Fruit fly (Drosophila melanogaster): ENCODE results near the gene CG15014.

The CG15014 gene

DNA sequence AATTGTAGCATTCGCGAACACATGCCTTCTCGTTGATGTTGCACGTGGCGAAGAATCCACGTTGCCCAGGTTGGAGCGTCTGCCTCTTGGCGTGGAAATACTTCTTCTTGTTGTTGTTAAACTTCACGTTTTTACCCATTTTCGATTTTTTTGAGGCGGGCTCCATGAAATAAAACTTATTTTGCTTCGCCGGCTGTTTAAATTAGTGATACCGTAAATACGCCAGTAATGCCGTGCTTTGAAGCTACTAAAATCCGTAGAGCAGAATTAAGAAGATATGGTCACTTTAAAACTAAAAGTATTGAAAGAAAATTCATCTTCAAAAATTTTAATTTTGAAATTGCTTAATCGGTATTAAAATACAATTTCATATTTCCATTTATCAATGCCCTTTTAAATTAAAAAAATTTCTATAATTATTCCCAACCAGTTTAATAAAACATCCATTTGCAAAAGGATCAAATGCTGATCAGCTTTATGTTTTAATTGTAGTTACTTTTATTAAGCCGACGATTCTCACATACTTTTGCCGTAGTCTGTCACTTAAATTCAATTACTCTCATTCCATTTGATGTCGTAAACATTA lies at the start of gene CG15014:
CG15014 (minus strand) TSS at position 228 of the 586 bp plus-strand sequence.
- no peak for TF ChIP-seq noc (tag; optimal IDR thresholded peaks at IDR 0.05)

DNA sequence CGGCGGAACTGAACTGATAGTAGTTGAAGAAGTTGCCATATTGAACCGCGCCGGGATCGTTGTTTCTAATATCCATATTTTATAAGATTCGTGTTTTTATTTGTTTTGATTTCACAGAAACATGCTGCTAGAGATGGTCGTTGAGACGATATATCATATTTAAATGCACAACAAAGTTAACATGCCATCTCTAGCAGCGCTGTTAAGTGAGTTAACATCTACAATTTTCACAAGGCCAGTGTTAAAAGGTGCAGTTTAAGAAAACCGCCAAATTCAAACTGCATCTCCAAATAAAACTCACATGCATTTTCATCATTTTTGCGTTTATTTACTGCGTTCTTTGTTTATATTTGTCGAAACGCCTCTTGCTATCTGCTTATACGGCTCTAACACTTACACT lies 45.3 kb upstream of the CG15014 start, which contains the start of gene CG11342:
CG11342 (minus strand) TSS at position 120 of the 400 bp plus-strand sequence.
- TF ChIP-seq noc (tag; optimal IDR thresholded peaks at IDR 0.05) = no peak

DNA sequence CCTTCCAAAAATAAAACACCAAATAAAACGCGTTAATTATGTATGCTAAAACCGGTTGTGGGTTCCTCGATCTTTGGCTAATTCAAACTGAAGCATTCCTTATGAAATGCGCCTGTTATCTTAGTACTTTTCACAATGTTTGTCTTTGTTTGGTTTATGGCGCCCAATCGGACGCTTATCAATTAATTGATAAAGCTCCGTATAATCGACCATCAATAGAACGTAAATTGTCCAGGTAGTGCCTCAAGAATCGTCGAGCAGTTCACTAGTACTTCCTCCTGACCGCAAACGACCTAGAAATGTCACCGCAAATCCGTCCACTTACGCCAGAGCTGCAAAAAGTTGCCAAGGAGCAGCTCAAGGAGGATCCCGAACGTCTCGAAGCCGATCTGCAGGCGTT lies 43.1 kb upstream of the CG15014 start, which contains the start of gene CG33514:
CG33514 (plus strand) TSS at position 238 of the 400 bp plus-strand sequence.
- TF ChIP-seq noc (tag; optimal IDR thresholded peaks at IDR 0.05) = no peak

DNA sequence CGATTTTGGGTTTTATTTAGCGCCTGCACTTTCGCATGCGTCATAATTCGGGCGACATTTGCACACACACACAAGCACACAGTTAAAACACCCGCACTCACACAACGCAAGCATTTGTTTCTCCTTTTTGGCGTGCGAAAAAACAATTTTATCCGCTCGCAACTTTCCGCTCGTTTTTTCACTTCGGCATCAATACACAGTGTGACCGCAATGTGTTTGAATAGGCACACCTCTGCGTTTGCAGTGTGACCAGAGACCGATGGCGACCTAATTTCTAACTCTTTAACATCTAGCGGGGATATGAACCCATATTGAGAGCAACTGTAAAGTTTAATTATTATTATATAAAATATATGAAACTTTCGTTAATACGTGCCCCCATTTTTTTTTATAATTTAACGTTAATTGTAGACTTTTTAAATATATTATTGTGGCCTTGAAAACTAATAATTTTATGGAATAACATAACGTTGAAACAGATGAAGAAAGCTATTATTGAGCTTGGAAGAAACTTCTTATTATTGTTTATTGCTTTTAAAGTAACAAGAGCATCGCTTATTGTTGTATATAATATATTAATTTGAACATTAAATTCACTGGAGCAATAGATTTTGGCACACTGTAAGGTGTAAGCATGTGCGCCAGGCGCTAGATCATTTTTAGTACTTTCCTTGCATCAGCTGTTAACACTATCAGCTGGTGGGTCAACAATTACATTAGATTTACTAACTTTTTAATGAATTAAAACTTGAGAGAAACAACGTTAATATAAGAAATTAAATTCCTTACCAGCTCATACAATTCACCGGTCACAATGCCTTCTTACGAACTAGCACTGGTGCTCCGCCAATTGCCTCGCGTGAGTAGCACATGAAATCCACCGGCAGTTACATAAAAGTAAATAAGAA lies 42.1 kb upstream of the CG15014 start, which contains the start of the genes Cip4 and mRpS6:
Cip4 (minus strand) TSS at position 216 of the 908 bp plus-strand sequence.
mRpS6 (plus strand) TSS at position 664 of the 908 bp plus-strand sequence.
- TF ChIP-seq noc (tag; optimal IDR thresholded peaks at IDR 0.05) = no peak

DNA sequence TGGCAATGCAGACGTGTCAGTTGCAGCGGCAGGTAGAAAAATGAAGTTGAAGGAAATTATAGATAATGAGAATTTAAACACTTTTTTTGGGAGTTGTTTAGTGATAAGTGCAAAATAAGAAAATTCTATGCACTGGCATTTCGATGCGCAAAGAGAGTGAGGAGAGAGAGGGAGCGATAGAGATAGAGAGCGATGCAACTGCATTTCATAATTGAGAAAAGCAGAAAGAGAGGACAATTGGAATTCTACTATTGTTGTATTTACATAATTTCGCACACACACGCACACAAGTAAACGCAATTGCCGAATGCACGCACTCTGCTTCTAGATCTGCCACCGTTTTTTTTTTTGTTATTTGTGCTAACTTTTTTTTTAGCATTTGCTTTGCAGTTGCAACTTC lies 41.4 kb upstream of the CG15014 start:
- no peak for TF ChIP-seq noc (tag; optimal IDR thresholded peaks at IDR 0.05)

DNA sequence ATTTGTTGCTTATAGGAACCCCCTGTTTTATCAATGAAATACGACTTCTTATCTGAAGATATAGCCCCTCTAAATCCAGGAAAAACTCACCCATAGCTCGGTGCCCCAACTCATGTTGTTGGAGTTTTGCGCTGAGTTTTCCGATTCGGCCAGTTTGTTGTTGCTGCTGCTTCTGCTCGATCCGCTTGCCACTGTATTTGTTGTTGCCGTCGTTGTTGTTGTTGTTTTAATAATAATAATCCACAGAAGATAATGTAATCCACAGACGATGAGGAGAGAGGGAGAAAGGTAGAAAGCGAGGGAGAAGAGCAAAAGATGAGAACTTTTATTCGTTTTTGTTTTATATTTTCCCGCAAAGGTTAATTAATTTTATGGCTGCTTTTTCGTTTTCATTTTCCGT lies 40.9 kb upstream of the CG15014 start:
- no peak for TF ChIP-seq noc (tag; optimal IDR thresholded peaks at IDR 0.05)

DNA sequence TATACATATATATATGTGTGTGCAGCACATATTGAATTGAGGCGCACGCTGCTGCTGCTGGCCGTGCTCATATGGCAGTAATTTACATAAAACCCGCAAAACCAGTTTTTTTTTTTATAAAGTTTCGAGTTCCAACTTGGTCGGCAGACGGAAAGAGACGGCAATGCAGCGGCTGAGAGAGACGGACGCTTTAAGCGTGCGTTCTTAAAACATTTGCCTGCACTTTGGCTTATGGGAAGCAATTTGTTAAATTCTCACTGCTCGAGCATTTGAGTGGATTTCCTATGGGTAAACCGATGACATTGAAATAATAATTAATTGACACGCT lies 38.3 kb upstream of the CG15014 start:
- no peak for TF ChIP-seq noc (tag; optimal IDR thresholded peaks at IDR 0.05)

DNA sequence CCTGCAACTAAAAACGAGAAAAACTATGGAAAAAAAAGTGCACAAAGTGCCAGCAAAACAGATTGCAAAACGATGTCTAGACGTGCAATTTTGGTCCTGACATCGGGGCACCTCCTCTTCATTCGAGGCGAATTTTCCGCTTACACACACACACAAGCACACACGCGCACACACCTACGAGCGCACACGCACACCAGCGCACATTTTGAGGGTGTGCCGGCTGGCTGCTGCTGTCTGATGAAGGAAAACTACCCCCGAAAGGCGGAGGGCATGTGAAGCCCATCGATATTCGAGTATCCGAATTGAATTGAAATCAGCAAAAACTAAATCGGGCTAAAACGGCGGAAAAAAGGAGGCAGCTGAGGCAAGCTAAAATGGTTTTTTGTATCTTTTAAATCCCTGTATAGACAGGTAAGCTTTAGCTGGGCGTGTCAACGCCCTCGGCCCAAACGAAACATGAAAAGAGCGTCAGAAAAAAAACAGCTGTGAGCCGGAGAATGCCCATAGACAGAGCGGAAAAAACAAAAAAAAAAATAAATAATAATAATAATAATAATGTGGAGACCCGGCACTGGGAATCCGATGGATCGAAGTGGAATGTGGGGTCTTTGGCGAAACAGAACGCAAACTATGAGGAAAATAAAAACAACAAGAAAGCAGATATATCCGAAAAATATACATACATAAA lies 37.8 kb upstream of the CG15014 start:
- TF ChIP-seq noc (tag; optimal IDR thresholded peaks at IDR 0.05) = no peak

DNA sequence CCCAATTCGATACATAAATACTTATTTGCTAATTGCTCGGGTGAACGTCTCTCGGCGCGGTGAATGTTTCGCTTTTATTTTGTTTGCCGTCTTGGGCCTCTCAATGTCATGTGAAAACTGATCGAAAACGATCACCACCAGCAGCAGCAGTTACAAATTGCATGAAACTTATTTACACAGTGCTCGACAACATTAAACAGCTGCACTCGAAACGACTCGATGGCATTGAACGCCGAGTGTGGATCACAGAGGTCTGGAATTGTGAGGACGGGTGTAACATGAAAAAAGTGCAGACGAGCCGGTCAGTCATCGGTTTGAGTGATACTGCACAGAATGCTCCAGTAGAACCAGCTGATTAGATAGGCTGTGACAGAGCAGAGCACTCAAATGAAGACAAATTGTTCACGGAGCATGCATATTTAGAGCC lies 35.7 kb upstream of the CG15014 start:
- TF ChIP-seq noc (tag; optimal IDR thresholded peaks at IDR 0.05) = no peak

DNA sequence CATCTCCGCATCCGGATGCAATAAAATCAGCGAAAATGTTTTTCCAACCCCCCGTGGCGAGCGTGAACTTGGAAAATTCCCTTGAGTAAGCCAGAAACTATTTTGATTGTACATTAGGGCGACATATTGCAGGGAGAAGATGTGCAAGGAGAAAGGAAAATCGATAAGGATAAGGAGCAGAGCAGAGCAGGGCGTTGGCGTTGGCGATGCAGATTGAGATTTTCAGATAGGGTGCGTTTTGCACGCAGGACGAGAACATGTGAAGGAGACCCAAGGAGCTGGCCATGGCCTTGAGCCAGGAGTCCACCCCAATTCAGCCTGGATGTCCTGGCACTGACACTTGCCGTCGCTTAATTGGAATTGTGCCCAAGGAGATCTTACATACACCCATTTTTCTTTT lies 34.9 kb upstream of the CG15014 start:
- no peak for TF ChIP-seq noc (tag; optimal IDR thresholded peaks at IDR 0.05)

DNA sequence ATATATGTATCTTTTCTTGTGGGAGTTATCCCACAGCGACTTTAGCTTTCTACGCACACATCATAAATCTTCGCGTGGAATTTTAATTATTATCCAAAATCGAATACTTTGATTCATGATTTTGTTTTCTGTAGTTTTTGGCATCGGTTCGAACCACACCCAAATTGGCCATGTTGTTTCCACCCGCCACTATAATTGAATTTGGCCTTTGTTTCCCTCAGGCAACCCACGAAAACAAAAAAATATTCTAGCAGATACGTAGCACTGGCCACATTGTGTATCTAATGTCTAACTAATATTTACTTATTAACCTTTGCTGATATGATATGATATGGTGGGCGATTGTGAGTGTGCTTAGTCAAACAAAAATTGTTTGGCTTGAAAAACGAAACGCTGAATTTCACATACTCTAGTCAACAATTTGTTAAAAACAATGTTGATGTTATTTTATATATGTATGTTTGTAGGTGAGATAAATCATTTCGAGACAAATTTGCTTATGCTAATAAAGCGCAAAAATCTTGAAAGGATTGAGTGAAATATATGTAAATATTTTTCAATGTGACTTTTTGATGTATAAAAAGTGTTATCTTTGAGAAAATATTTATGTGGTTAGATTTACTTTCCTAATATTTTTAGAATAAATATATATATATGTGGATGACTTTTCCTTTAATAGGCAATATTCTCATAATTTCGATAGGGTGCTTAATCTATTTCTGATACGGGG lies 33.0 kb upstream of the CG15014 start:
- TF ChIP-seq noc (tag; optimal IDR thresholded peaks at IDR 0.05) = peak; percentile 64

DNA sequence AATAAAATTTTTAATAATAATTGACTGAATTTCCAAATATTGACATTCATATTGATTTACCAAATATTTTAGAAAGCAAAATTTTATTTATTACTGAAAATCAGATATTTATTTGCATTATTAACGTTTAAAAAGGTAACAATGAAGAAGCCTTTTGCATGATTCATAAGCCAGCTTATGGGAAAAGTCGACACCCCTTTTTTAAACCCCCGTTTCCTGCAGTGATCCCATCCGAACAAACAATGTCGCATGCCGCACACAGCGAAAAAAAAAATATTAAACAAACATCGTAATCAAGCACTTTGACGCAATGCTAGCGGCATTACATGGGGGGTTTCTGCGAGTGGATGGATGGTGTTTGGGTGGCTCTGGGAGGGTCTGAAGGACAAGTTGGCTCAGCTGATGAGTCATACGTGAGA lies 31.6 kb upstream of the CG15014 start:
- TF ChIP-seq noc (tag; optimal IDR thresholded peaks at IDR 0.05) = no peak

DNA sequence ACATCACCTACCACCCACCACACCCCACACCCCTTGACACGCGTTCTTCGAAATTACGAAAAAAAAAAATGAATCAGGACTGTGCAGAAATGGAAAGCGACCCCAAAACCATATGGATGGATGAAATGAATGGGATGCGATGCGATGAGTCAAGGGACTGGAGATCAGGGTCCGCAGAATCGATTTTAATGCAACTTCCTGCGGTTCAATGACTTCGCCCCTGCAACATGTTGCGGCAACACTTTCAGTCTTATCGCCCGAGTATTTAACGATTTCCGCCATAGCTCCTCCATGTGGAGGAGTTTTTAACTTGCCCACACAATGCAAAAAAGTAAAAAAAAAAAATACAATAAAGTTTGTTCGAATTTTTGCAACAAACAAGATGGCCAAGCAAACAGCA lies 30.6 kb upstream of the CG15014 start:
- no peak for TF ChIP-seq noc (tag; optimal IDR thresholded peaks at IDR 0.05)

DNA sequence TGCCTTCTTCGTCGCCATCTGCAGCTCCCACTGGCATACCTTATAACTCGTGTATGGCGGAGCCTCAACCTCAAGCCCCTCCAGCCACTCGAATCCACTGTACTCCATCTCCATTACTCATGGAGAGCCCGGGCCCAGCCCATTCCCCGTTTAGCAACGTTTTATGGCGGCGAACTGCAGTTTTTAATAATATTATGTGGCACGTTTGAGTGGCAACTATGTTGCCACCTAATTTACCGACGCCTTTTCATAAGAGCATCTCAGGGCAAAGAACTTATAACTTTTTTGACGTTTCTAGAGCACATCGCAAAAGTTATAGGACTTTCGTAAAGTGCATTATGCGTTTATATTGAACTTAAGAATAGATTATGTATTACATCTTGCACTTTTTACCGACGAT lies 29.9 kb upstream of the CG15014 start:
- no peak for TF ChIP-seq noc (tag; optimal IDR thresholded peaks at IDR 0.05)

DNA sequence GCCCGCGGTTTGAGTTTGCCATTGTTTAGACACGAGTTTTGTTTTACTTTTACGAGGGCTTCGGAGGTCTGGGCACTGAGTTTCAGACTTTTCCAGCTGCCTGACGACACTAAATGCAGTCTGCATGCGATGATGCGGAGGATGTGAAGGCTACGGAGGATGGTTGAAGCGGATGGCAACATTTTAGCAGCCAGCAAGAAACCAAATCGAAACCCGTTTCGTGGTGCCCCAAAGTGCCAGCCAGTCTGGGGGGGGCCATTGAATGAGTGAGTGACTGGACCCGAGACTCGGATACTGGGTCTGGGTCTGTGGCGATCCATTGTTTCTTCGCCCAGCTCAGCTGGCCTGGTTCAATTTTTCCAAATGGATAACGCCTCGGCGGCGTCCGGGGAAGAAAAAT lies 27.3 kb upstream of the CG15014 start:
- no peak for TF ChIP-seq noc (tag; optimal IDR thresholded peaks at IDR 0.05)

DNA sequence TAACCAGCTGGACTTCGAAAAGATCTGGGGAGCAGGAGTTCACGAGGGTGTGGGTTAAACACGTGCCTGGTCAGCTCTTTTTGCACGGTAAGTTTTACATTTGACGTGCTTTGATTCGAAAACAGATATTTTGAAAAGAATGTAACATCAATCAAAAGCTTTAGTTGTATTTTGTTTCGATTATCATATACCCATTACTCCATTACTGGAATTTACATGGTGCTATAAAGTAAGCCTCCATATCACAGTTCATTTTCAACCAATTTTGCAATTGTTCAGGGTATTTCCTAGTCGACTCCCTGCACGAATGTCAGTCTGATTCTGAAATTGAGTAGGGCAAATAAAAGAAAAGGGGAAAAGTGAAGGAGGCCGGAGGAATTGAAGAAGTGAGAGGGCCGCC lies 26.8 kb upstream of the CG15014 start:
- no peak for TF ChIP-seq noc (tag; optimal IDR thresholded peaks at IDR 0.05)
